Fruit fly (Drosophila melanogaster): Measurements from ENCODE around the gene CG7600.

The CG7600 gene

dm6 chr3L:11169299-11170181, 41.0 kb upstream of the CG7600 start, which contains the start of the genes wls and Adck5 (continued):
- TF ChIP-seq C15 (GFP tag; IDR thresholded peaks at IDR 0.05) (peak; percentile 48; the same call in 1 of the 3 replicates), zen2 (GFP tag; IDR thresholded peaks at IDR 0.05; ENCODE audit: partially characterized antibody) (peak; percentile 41; the same call in 2 of the 3 replicates), Adf1 (GFP tag; IDR thresholded peaks at IDR 0.05) (peak; percentile 11; the same call in 1 of the 2 replicates), Xrp1 (GFP tag; IDR thresholded peaks at IDR 0.05) (no peak), CG17802 (tag; optimal IDR thresholded peaks at IDR 0.05) (no peak), hb (GFP tag; IDR thresholded peaks at IDR 0.05; ENCODE audit: partially characterized antibody) (no peak), crc (GFP tag; optimal IDR thresholded peaks at IDR 0.05) (peak; percentile 35), Lpt (GFP tag; optimal IDR thresholded peaks at IDR 0.05) (no peak), CG7839 (tag; optimal IDR thresholded peaks at IDR 0.05) (no peak), NK7.1 (GFP tag; optimal IDR thresholded peaks at IDR 0.05) (no peak), odd (GFP tag; optimal IDR thresholded peaks at IDR 0.05) (peak; percentile 66), Oaz (GFP tag; IDR thresholded peaks at IDR 0.05) (no peak), sens-2 (GFP tag; IDR thresholded peaks at IDR 0.05) (no peak), Meics (GFP tag; optimal IDR thresholded peaks at IDR 0.05) (peak; percentile 76), btn (GFP tag; optimal IDR thresholded peaks at IDR 0.05) (peak; percentile 20), CG12942 (GFP tag; optimal IDR thresholded peaks at IDR 0.05) (no peak), nerfin-2 (GFP tag; IDR thresholded peaks at IDR 0.05; ENCODE audit: partially characterized antibody) (no peak), zfh1 (GFP tag; IDR thresholded peaks at IDR 0.05) (peak; percentile 40; the same call in 1 of the 3 replicates), CG43689 (GFP tag; IDR thresholded peaks at IDR 0.05) (no peak), cato (GFP tag; optimal IDR thresholded peaks at IDR 0.05; ENCODE audit: borderline replicate concordance) (no peak), Spps (tag; optimal IDR thresholded peaks at IDR 0.05) (no peak), CG14965 (GFP tag; optimal IDR thresholded peaks at IDR 0.05; ENCODE audit: borderline replicate concordance) (no peak), GATAe (GFP tag; conservative IDR thresholded peaks at IDR 0.05) (no peak), inv (GFP tag; IDR thresholded peaks at IDR 0.05; ENCODE audit: partially characterized antibody) (no peak), CG7963 (GFP tag; IDR thresholded peaks at IDR 0.05; ENCODE audit: partially characterized antibody) (no peak), corto (GFP tag; optimal IDR thresholded peaks at IDR 0.05) (no peak), jumu (GFP tag; optimal IDR thresholded peaks at IDR 0.05) (no peak), dm (GFP tag; optimal IDR thresholded peaks at IDR 0.05) (no peak), ap (GFP tag; IDR thresholded peaks at IDR 0.05) (no peak), tap (tag; optimal IDR thresholded peaks at IDR 0.05) (no peak), abd-A (tag; optimal IDR thresholded peaks at IDR 0.05) (no peak), dimm (GFP tag; IDR thresholded peaks at IDR 0.05) (no peak), Hsf (GFP tag; optimal IDR thresholded peaks at IDR 0.05) (peak; percentile 62), Dll (GFP tag; IDR thresholded peaks at IDR 0.05; ENCODE audit: partially characterized antibody) (no peak), CG3847 (GFP tag; IDR thresholded peaks at IDR 0.05) (no peak), CG12659 (GFP tag; optimal IDR thresholded peaks at IDR 0.05) (peak; percentile 58), CG9876 (GFP tag; optimal IDR thresholded peaks at IDR 0.05) (no peak), CG17361 (GFP tag; IDR thresholded peaks at IDR 0.05) (peak; percentile 62; the same call in 2 of the 3 replicates), tin (GFP tag; optimal IDR thresholded peaks at IDR 0.05) (no peak), lbe (GFP tag; optimal IDR thresholded peaks at IDR 0.05) (peak; percentile 36), CG17385 (GFP tag; optimal IDR thresholded peaks at IDR 0.05) (peak; percentile 56), ci (GFP tag; IDR thresholded peaks at IDR 0.05) (peak; percentile 87), CG10654 (GFP tag; optimal IDR thresholded peaks at IDR 0.05) (peak; percentile 21), CG11247 (GFP tag; IDR thresholded peaks at IDR 0.05) (0 out of 2 replicates have a peak, but pooled peaks have one; percentile 32), rib (GFP tag; IDR thresholded peaks at IDR 0.05) (no peak), bab2 (GFP tag; optimal IDR thresholded peaks at IDR 0.05) (peak; percentile 18), slou (GFP tag; optimal IDR thresholded peaks at IDR 0.05) (peak; percentile 18), yki (optimal IDR thresholded peaks at IDR 0.05) (no peak), chm (GFP tag; IDR thresholded peaks at IDR 0.05) (peak; percentile 17; the same call in 1 of the 2 replicates), Ets97D (GFP tag; optimal IDR thresholded peaks at IDR 0.05) (peak; percentile 98)
